Worm (Caenorhabditis elegans): ENCODE measurements around the gene atg-9.

atg-9 gene

ce11 chrV:404210-404669 lies 55.1 kb downstream of the atg-9 start, which contains the start of gene nhr-252:
Gene nhr-252 (plus strand): TSS chrV:404619.
- TF ChIP-seq snpc-4 (tag; optimal IDR thresholded peaks at IDR 0.05), result no peak
